Fruit fly (Drosophila melanogaster): ENCODE results near the gene CG43886.

DNA sequence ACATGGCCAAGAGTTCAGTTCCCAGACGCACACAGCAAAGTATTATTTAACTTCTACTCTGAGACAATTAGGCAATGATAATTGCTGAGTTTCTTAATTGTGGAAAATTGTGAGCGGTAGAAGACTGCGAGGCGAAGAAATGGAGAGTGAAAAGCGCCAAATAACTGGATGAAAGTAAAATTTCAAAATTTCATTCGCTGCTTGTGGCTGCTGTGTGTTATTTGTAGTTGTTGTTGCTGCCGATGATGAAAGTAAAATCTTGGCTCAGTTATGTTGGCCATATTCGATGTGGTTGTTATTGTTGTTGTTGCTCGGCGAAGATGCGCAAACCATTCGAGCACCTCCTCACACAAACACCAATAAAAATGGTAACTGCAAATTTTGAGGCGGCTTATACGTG, 9.3 kb downstream of the CG43886 start:
- TF ChIP-seq CG8478 (optimal IDR thresholded peaks at IDR 0.05) (no peak), CTCF (optimal IDR thresholded peaks at IDR 0.05) (no peak)
